In genomic region chr3R:4997399-4998203, dm6 we compare ENCODE assay signal across 2 fruit fly cellular contexts.
TF ChIP-seq lines count a peak whose summit lies in the region.

No protein-coding gene starts in this region.

TF ChIP-seq in whole organism, embryonic, 481 proteins besides CTCF, POLR2A, EP300 and RAD21 (continued from another document and continues in another):
- TF ChIP-seq dysf (GFP tag; IDR thresholded peaks at IDR 0.05; lab: Robert Waterston, UW): 0 out of 3 replicates have a peak, but pooled peaks have one; percentile 13
- TF ChIP-seq cg (GFP tag; optimal IDR thresholded peaks at IDR 0.05; lab: Kevin White, UChicago): no peak
- TF ChIP-seq CG4707 (GFP tag; optimal IDR thresholded peaks at IDR 0.05; lab: Kevin White, UChicago): no peak
- TF ChIP-seq gt (GFP tag; IDR thresholded peaks at IDR 0.05; lab: Robert Waterston, UW): no peak
- no peak for TF ChIP-seq CG18619 (GFP tag; optimal IDR thresholded peaks at IDR 0.05; lab: Kevin White, UChicago)
- TF ChIP-seq NFAT (GFP tag; IDR thresholded peaks at IDR 0.05; lab: Robert Waterston, UW): no peak
- no peak for TF ChIP-seq CG18476 (GFP tag; optimal IDR thresholded peaks at IDR 0.05; lab: Kevin White, UChicago)
- TF ChIP-seq CG12659 (GFP tag; optimal IDR thresholded peaks at IDR 0.05; lab: Kevin White, UChicago): no peak
- TF ChIP-seq kni (GFP tag; optimal IDR thresholded peaks at IDR 0.05; lab: Kevin White, UChicago): peak; percentile 64
- 0 out of 2 replicates have a peak, but pooled peaks have one; percentile 7 for TF ChIP-seq E2f2 (GFP tag; IDR thresholded peaks at IDR 0.05; lab: Robert Waterston, UW)
- TF ChIP-seq CG10979 (tag; optimal IDR thresholded peaks at IDR 0.05; lab: Kevin White, UChicago): peak; percentile 50
- no peak for TF ChIP-seq CG4617 (GFP tag; optimal IDR thresholded peaks at IDR 0.05; lab: Kevin White, UChicago; ENCODE audit: borderline replicate concordance)
- peak; percentile 8 for TF ChIP-seq CG7839 (tag; optimal IDR thresholded peaks at IDR 0.05; lab: Kevin White, UChicago)
- no peak for TF ChIP-seq Meics (GFP tag; optimal IDR thresholded peaks at IDR 0.05; lab: Kevin White, UChicago)
- TF ChIP-seq yki (optimal IDR thresholded peaks at IDR 0.05; lab: Kevin White, UChicago): no peak
- TF ChIP-seq CrebB (tag; optimal IDR thresholded peaks at IDR 0.05; lab: Kevin White, UChicago): no peak
- TF ChIP-seq CG15514 (GFP tag; optimal IDR thresholded peaks at IDR 0.05; lab: Kevin White, UChicago): no peak
- no peak for TF ChIP-seq CG3281 (GFP tag; optimal IDR thresholded peaks at IDR 0.05; lab: Kevin White, UChicago)
- no peak for TF ChIP-seq chinmo (GFP tag; IDR thresholded peaks at IDR 0.05; lab: Robert Waterston, UW; ENCODE audit: partially characterized antibody)
- TF ChIP-seq CG3847 (GFP tag; IDR thresholded peaks at IDR 0.05; lab: Robert Waterston, UW): no peak
- TF ChIP-seq CG16779 (GFP tag; IDR thresholded peaks at IDR 0.05; lab: Robert Waterston, UW): no peak
- no peak for TF ChIP-seq CG10462 (GFP tag; optimal IDR thresholded peaks at IDR 0.05; lab: Kevin White, UChicago)
- TF ChIP-seq Mes4 (GFP tag; optimal IDR thresholded peaks at IDR 0.05; lab: Kevin White, UChicago): no peak
- TF ChIP-seq dmrt99B (tag; optimal IDR thresholded peaks at IDR 0.05; lab: Kevin White, UChicago): peak; percentile 25
- TF ChIP-seq Hand (GFP tag; optimal IDR thresholded peaks at IDR 0.05; lab: Kevin White, UChicago): no peak
- TF ChIP-seq Hr3 (GFP tag; optimal IDR thresholded peaks at IDR 0.05; lab: Kevin White, UChicago): no peak
- no peak for TF ChIP-seq CG4328 (GFP tag; optimal IDR thresholded peaks at IDR 0.05; lab: Kevin White, UChicago)
- peak; percentile 32; the same call in 1 of the 2 replicates for TF ChIP-seq H2.0 (GFP tag; IDR thresholded peaks at IDR 0.05; lab: Robert Waterston, UW)
- TF ChIP-seq ftz-f1 (GFP tag; optimal IDR thresholded peaks at IDR 0.05; lab: Kevin White, UChicago): no peak
- no peak for TF ChIP-seq stwl (tag; optimal IDR thresholded peaks at IDR 0.05; lab: Kevin White, UChicago)
- no peak for TF ChIP-seq Taf1 (GFP tag; IDR thresholded peaks at IDR 0.05; lab: Robert Waterston, UW)
- TF ChIP-seq seq (GFP tag; IDR thresholded peaks at IDR 0.05; lab: Robert Waterston, UW): no peak
- TF ChIP-seq CG2199 (GFP tag; IDR thresholded peaks at IDR 0.05; lab: Robert Waterston, UW): peak; percentile 86; the same call in 1 of the 3 replicates
- peak; percentile 10 for TF ChIP-seq CG16863 (GFP tag; optimal IDR thresholded peaks at IDR 0.05; lab: Kevin White, UChicago)
- TF ChIP-seq CG7271 (tag; optimal IDR thresholded peaks at IDR 0.05; lab: Kevin White, UChicago): no peak
- TF ChIP-seq CG4424 (GFP tag; optimal IDR thresholded peaks at IDR 0.05; lab: Kevin White, UChicago): no peak
- TF ChIP-seq unc-4 (GFP tag; IDR thresholded peaks at IDR 0.05; lab: Robert Waterston, UW; ENCODE audit: partially characterized antibody): no peak
- TF ChIP-seq Antp (GFP tag; optimal IDR thresholded peaks at IDR 0.05; lab: Kevin White, UChicago): no peak
- TF ChIP-seq tgo (GFP tag; IDR thresholded peaks at IDR 0.05; lab: Robert Waterston, UW): no peak
- no peak for TF ChIP-seq Dip3 (GFP tag; optimal IDR thresholded peaks at IDR 0.05; lab: Kevin White, UChicago)
- TF ChIP-seq scrt (GFP tag; optimal IDR thresholded peaks at IDR 0.05; lab: Kevin White, UChicago): no peak
- TF ChIP-seq CG7372 (GFP tag; IDR thresholded peaks at IDR 0.05; lab: Robert Waterston, UW): no peak
- TF ChIP-seq CG12236 (GFP tag; optimal IDR thresholded peaks at IDR 0.05; lab: Kevin White, UChicago): peak; percentile 19
- TF ChIP-seq Dad (GFP tag; optimal IDR thresholded peaks at IDR 0.05; lab: Kevin White, UChicago): no peak
- no peak for TF ChIP-seq CG9437 (GFP tag; optimal IDR thresholded peaks at IDR 0.05; lab: Kevin White, UChicago)
- peak; percentile 51 for TF ChIP-seq gem (tag; optimal IDR thresholded peaks at IDR 0.05; lab: Kevin White, UChicago)
- no peak for TF ChIP-seq fd3F (GFP tag; optimal IDR thresholded peaks at IDR 0.05; lab: Kevin White, UChicago)
- TF ChIP-seq crp (GFP tag; optimal IDR thresholded peaks at IDR 0.05; lab: Kevin White, UChicago): no peak
- TF ChIP-seq Hr78 (GFP tag; optimal IDR thresholded peaks at IDR 0.05; lab: Kevin White, UChicago): no peak
- peak; percentile 19 for TF ChIP-seq CG2678 (tag; optimal IDR thresholded peaks at IDR 0.05; lab: Kevin White, UChicago)
- no peak for TF ChIP-seq Nf-YB (GFP tag; optimal IDR thresholded peaks at IDR 0.05; lab: Kevin White, UChicago)
- TF ChIP-seq CG30431 (GFP tag; optimal IDR thresholded peaks at IDR 0.05; lab: Kevin White, UChicago): peak; percentile 13
- TF ChIP-seq CG32767 (GFP tag; IDR thresholded peaks at IDR 0.05; lab: Robert Waterston, UW): no peak
- TF ChIP-seq crol (GFP tag; IDR thresholded peaks at IDR 0.05; lab: Robert Waterston, UW): 0 out of 2 replicates have a peak, but pooled peaks have one; percentile 46
- no peak for TF ChIP-seq CoRest (tag; optimal IDR thresholded peaks at IDR 0.05; lab: Kevin White, UChicago)
- no peak for TF ChIP-seq CG7786 (GFP tag; optimal IDR thresholded peaks at IDR 0.05; lab: Kevin White, UChicago)
- TF ChIP-seq CG14050 (GFP tag; IDR thresholded peaks at IDR 0.05; lab: Robert Waterston, UW): no peak
- no peak for TF ChIP-seq CG17359 (tag; optimal IDR thresholded peaks at IDR 0.05; lab: Kevin White, UChicago)
- no peak for TF ChIP-seq tna (GFP tag; IDR thresholded peaks at IDR 0.05; lab: Robert Waterston, UW; ENCODE audit: partially characterized antibody)
- no peak for TF ChIP-seq CG2116 (GFP tag; optimal IDR thresholded peaks at IDR 0.05; lab: Kevin White, UChicago)
- TF ChIP-seq CG11696 (GFP tag; IDR thresholded peaks at IDR 0.05; lab: Robert Waterston, UW): no peak
- no peak for TF ChIP-seq Dref (GFP tag; IDR thresholded peaks at IDR 0.05; lab: Robert Waterston, UW)
- TF ChIP-seq CG15269 (tag; optimal IDR thresholded peaks at IDR 0.05; lab: Kevin White, UChicago): peak; percentile 14
- TF ChIP-seq CG14860 (GFP tag; IDR thresholded peaks at IDR 0.05; lab: Robert Waterston, UW; ENCODE audit: partially characterized antibody): no peak
- TF ChIP-seq Max (GFP tag; optimal IDR thresholded peaks at IDR 0.05; lab: Kevin White, UChicago): no peak
- TF ChIP-seq Atf-2 (GFP tag; optimal IDR thresholded peaks at IDR 0.05; lab: Kevin White, UChicago): no peak
- no peak for TF ChIP-seq CG4360 (GFP tag; IDR thresholded peaks at IDR 0.05; lab: Robert Waterston, UW)
- TF ChIP-seq Ssrp (tag; optimal IDR thresholded peaks at IDR 0.05; lab: Kevin White, UChicago): no peak

TF ChIP-seq in whole organism, prepupa, 60 proteins besides CTCF, POLR2A, EP300 and RAD21 (continued from another document):
- TF ChIP-seq pdm3 (GFP tag; optimal IDR thresholded peaks at IDR 0.05; lab: Kevin White, UChicago): peak; percentile 80
- peak; percentile 82 for TF ChIP-seq OdsH (GFP tag; optimal IDR thresholded peaks at IDR 0.05; lab: Kevin White, UChicago)
- TF ChIP-seq CG6792 (GFP tag; optimal IDR thresholded peaks at IDR 0.05; lab: Kevin White, UChicago): peak; percentile 85
- peak; percentile 17 to 23 for TF ChIP-seq salr (GFP tag; optimal IDR thresholded peaks at IDR 0.05; lab: Kevin White, UChicago)
- TF ChIP-seq CG16779 (tag; optimal IDR thresholded peaks at IDR 0.05; lab: Kevin White, UChicago): no peak
- peak; percentile 51 for TF ChIP-seq spab (GFP tag; optimal IDR thresholded peaks at IDR 0.05; lab: Kevin White, UChicago)
- TF ChIP-seq CG6808 (GFP tag; optimal IDR thresholded peaks at IDR 0.05; lab: Kevin White, UChicago): peak; percentile 47
TF ChIP-seq in whole organism, prepupa: peak in this region for 49.
